Fruit fly (Drosophila melanogaster): ENCODE data around the gene naz.
A peak's percentile ranks its signal among the peaks of the same experiment; 100 is the strongest.

The naz gene

dm6 chr3R:18295262-18295944 is 33.3 kb downstream of the naz start (continued):
- TF ChIP-seq CG10959 (GFP tag; IDR thresholded peaks at IDR 0.05) (no peak), nerfin-2 (GFP tag; IDR thresholded peaks at IDR 0.05; ENCODE audit: partially characterized antibody) (peak; percentile 67), Deaf1 (tag; optimal IDR thresholded peaks at IDR 0.05) (peak; percentile 11), gcm2 (GFP tag; optimal IDR thresholded peaks at IDR 0.05) (no peak), Hr51 (GFP tag; optimal IDR thresholded peaks at IDR 0.05) (peak in 1 of 2 experiments; percentile 63), dysf (GFP tag; IDR thresholded peaks at IDR 0.05) (peak; percentile 58; the same call in 2 of the 3 replicates), CG17361 (GFP tag; IDR thresholded peaks at IDR 0.05) (peak; percentile 45; the same call in 2 of the 3 replicates), crc (GFP tag; optimal IDR thresholded peaks at IDR 0.05) (no peak), emc (GFP tag; optimal IDR thresholded peaks at IDR 0.05) (no peak), CG11093 (GFP tag; IDR thresholded peaks at IDR 0.05) (no peak), Med (GFP tag) (no peak), CG12391 (tag; optimal IDR thresholded peaks at IDR 0.05) (peak; percentile 9), unpg (GFP tag; optimal IDR thresholded peaks at IDR 0.05) (peak; percentile 1), CG17385 (GFP tag; optimal IDR thresholded peaks at IDR 0.05) (peak; percentile 26), CG7839 (tag; optimal IDR thresholded peaks at IDR 0.05) (peak; percentile 24), dmrt99B (tag; optimal IDR thresholded peaks at IDR 0.05) (peak; percentile 28), HLH4C (GFP tag; IDR thresholded peaks at IDR 0.05; ENCODE audit: partially characterized antibody) (peak; percentile 59), CG12219 (GFP tag; optimal IDR thresholded peaks at IDR 0.05) (peak; percentile 16), CG10267 (tag; optimal IDR thresholded peaks at IDR 0.05) (peak; percentile 8), CG3407 (GFP tag; optimal IDR thresholded peaks at IDR 0.05) (no peak), CG5245 (GFP tag; optimal IDR thresholded peaks at IDR 0.05) (no peak), CG2712 (tag; optimal IDR thresholded peaks at IDR 0.05) (peak; percentile 21), Oli (tag; optimal IDR thresholded peaks at IDR 0.05) (peak; percentile 38), Hsf (GFP tag; optimal IDR thresholded peaks at IDR 0.05) (peak; percentile 5), zfh1 (GFP tag; IDR thresholded peaks at IDR 0.05) (no peak), bsh (GFP tag; optimal IDR thresholded peaks at IDR 0.05) (peak in 1 of 2 experiments; percentile 18), CG30403 (GFP tag; optimal IDR thresholded peaks at IDR 0.05) (peak; percentile 22), mld (GFP tag; IDR thresholded peaks at IDR 0.05; ENCODE audit: partially characterized antibody) (0 out of 3 replicates have a peak, but pooled peaks have one; percentile 53), PHDP (tag; optimal IDR thresholded peaks at IDR 0.05) (peak; percentile 5), lab (GFP tag; optimal IDR thresholded peaks at IDR 0.05) (peak; percentile 26), dati (GFP tag; IDR thresholded peaks at IDR 0.05) (no peak), hb (GFP tag; IDR thresholded peaks at IDR 0.05; ENCODE audit: partially characterized antibody) (peak; percentile 58; the same call in 1 of the 3 replicates), stc (GFP tag; IDR thresholded peaks at IDR 0.05) (no peak), tna (GFP tag; IDR thresholded peaks at IDR 0.05; ENCODE audit: partially characterized antibody) (peak; percentile 62), sens (GFP tag) (peak; percentile 66), CG13287 (GFP tag; IDR thresholded peaks at IDR 0.05; ENCODE audit: partially characterized antibody) (peak; percentile 8; the same call in 1 of the 2 replicates)

dm6 chr3R:18294488-18294887 is 34.3 kb downstream of the naz start:
- TF ChIP-seq nom (GFP tag; optimal IDR thresholded peaks at IDR 0.05), result peak; percentile 64
- peak; percentile 4 for TF ChIP-seq Med (GFP tag)
- TF ChIP-seq Blimp-1 (GFP tag; optimal IDR thresholded peaks at IDR 0.05), result peak; percentile 53
- no peak for TF ChIP-seq CG7556 (GFP tag; optimal IDR thresholded peaks at IDR 0.05)
- no peak for TF ChIP-seq bcd (GFP tag; optimal IDR thresholded peaks at IDR 0.05)
- no peak for TF ChIP-seq Six4 (GFP tag; optimal IDR thresholded peaks at IDR 0.05)
- TF ChIP-seq maf-S (GFP tag; optimal IDR thresholded peaks at IDR 0.05), result no peak
- no peak for TF ChIP-seq Hsf (GFP tag; optimal IDR thresholded peaks at IDR 0.05)
- peak; percentile 12 for TF ChIP-seq sqz (GFP tag; optimal IDR thresholded peaks at IDR 0.05)
- TF ChIP-seq Abd-B (GFP tag; optimal IDR thresholded peaks at IDR 0.05), result no peak
- no peak for TF ChIP-seq Usf (GFP tag; optimal IDR thresholded peaks at IDR 0.05)
- no peak for TF ChIP-seq CG3407 (GFP tag; optimal IDR thresholded peaks at IDR 0.05)
- TF ChIP-seq CG2199 (GFP tag; IDR thresholded peaks at IDR 0.05), result peak; percentile 4; the same call in 1 of the 3 replicates
- TF ChIP-seq jumu (GFP tag; optimal IDR thresholded peaks at IDR 0.05), result no peak
- TF ChIP-seq sima (GFP tag; optimal IDR thresholded peaks at IDR 0.05), result no peak
- no peak for TF ChIP-seq MESR4 (GFP tag; optimal IDR thresholded peaks at IDR 0.05)

All from whole organism, embryonic.